Worm (Caenorhabditis elegans): ENCODE data around the gene srh-208.

Gene srh-208

DNA sequence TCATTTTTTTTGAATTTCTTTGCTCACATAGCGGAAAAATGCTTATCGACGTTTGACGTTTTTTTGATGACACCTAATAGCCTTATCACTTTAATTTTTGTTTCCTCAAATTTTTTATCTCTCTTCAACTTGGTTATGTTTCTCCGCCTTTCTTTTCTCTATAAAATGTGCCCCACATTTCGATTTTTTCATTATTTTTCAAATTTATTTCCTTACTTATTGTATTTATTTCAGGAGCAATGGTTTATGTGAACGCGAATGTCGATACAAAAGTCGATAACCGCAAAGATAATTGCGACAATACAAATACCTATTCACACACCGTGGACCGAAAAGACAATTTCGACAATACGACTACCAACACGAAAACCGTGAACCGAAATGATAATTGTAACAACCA lies 3.2 kb downstream of the srh-208 start, which contains the start of gene sdz-6:
Gene sdz-6, plus strand, starts transcription at position 229 of the 400 bp plus-strand sequence.
- TF ChIP-seq nhr-28 (tag; optimal IDR thresholded peaks at IDR 0.05) (no peak), lsy-2 (tag; optimal IDR thresholded peaks at IDR 0.05) (no peak), snpc-4 (tag; optimal IDR thresholded peaks at IDR 0.05) (no peak), blmp-1 (tag; optimal IDR thresholded peaks at IDR 0.05) (no peak), zip-8 (tag; optimal IDR thresholded peaks at IDR 0.05) (no peak), M03D4.4 (tag; optimal IDR thresholded peaks at IDR 0.05) (no peak), pha-4 (tag; optimal IDR thresholded peaks at IDR 0.05) (no peak), bed-3 (GFP tag; optimal IDR thresholded peaks at IDR 0.05) (no peak), ceh-83 (GFP tag; optimal IDR thresholded peaks at IDR 0.05) (no peak), cnd-1 (tag; optimal IDR thresholded peaks at IDR 0.05) (no peak), nhr-2 (tag; optimal IDR thresholded peaks at IDR 0.05) (no peak), hlh-1 (tag; optimal IDR thresholded peaks at IDR 0.05) (no peak), mab-5 (tag; optimal IDR thresholded peaks at IDR 0.05) (no peak), ham-2 (GFP tag; optimal IDR thresholded peaks at IDR 0.05) (no peak), sptf-1 (tag; optimal IDR thresholded peaks at IDR 0.05) (no peak), sem-2 (GFP tag; optimal IDR thresholded peaks at IDR 0.05) (no peak)

DNA sequence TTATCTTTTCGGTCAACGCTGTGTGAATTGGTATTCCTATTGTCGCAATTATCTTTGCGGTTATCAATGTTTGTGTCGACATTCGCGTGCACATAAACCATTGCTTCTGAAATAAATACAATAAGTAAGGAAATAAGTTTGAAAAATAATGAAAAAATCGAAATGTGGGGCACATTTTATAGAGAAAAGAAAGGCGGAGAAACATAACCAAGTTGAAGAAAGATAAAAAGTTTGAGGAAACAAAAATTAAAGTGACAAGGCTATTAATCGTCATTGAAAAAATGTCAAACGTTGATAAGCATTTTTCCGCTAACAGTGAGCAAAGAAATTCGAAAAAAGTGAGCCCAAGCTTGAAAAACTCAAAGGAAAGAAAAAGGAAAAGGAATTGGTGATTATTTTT lies 5.2 kb downstream of the srh-208 start, which contains the start of gene C43D7.4:
Gene C43D7.4, minus strand, starts transcription at position 101 of the 400 bp plus-strand sequence.
- TF ChIP-seq mep-1 (tag; optimal IDR thresholded peaks at IDR 0.05), result no peak
- TF ChIP-seq ham-2 (GFP tag; optimal IDR thresholded peaks at IDR 0.05), result no peak
- no peak for TF ChIP-seq mls-2 (tag; optimal IDR thresholded peaks at IDR 0.05)
- no peak for TF ChIP-seq lin-13 (tag; optimal IDR thresholded peaks at IDR 0.05)
- no peak for TF ChIP-seq mab-5 (tag; optimal IDR thresholded peaks at IDR 0.05)
- TF ChIP-seq ceh-43 (GFP tag; optimal IDR thresholded peaks at IDR 0.05), result no peak

DNA sequence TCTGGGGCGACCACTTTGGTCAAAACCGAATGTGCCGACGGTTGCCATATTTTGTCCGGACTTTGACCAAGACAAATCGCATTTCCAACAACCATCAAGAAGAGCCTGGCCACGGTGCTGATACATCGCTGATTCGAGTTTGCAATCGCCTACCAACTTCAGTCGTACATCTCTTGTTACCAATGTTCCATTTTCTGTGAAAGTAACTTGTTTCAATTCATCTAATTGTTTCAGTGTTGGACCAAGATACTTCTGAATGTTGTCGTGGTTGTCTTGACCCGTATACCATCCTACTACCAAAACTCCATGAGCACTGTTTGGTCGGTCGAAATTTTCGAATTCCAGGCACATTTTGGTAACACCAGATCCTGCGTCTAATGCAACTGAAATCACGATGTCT lies 8.3 kb downstream of the srh-208 start:
- no peak for TF ChIP-seq zip-8 (tag; optimal IDR thresholded peaks at IDR 0.05)
- no peak for TF ChIP-seq tbx-8 (GFP tag; optimal IDR thresholded peaks at IDR 0.05)
- TF ChIP-seq unc-62 (GFP tag; optimal IDR thresholded peaks at IDR 0.05), result no peak
- TF ChIP-seq cnd-1 (tag; optimal IDR thresholded peaks at IDR 0.05), result no peak
- no peak for TF ChIP-seq nhr-28 (tag; optimal IDR thresholded peaks at IDR 0.05)
- TF ChIP-seq mab-5 (tag; optimal IDR thresholded peaks at IDR 0.05), result no peak
- TF ChIP-seq M03D4.4 (tag; optimal IDR thresholded peaks at IDR 0.05), result no peak
- TF ChIP-seq pha-4 (tag; optimal IDR thresholded peaks at IDR 0.05), result no peak
- no peak for TF ChIP-seq elt-3 (tag; optimal IDR thresholded peaks at IDR 0.05)
- no peak for TF ChIP-seq nhr-2 (tag; optimal IDR thresholded peaks at IDR 0.05)
- TF ChIP-seq nhr-12 (tag; optimal IDR thresholded peaks at IDR 0.05), result no peak
- no peak for TF ChIP-seq unc-39 (tag; optimal IDR thresholded peaks at IDR 0.05)
- TF ChIP-seq nhr-76 (tag; optimal IDR thresholded peaks at IDR 0.05), result no peak
- no peak for TF ChIP-seq lin-32 (GFP tag; optimal IDR thresholded peaks at IDR 0.05)
- TF ChIP-seq sem-2 (GFP tag; optimal IDR thresholded peaks at IDR 0.05), result no peak
- TF ChIP-seq unc-120 (tag; optimal IDR thresholded peaks at IDR 0.05; ENCODE audit: poor library complexity, severe bottlenecking), result no peak
- no peak for TF ChIP-seq elt-1 (tag; optimal IDR thresholded peaks at IDR 0.05; ENCODE audit: borderline replicate concordance, insufficient read depth)

DNA sequence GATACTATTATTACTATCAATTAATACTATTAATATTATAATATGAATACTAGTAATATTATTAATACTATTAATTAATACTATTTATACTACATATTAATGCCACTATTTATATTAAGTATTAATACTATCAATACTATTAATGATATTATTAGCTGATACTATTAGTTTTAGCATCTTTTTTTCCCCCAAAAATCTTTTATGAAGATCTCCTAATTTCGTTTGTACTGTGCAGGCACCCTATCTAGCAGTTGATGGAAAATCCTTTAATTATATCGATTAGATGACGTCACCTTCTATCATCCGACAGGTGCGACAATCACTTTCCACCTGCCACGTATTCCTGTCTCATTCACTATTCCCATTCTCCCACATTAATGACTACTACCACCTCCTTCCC lies 12.1 kb downstream of the srh-208 start, which contains the start of gene fbxb-65:
Gene fbxb-65, plus strand, starts transcription at position 301 of the 400 bp plus-strand sequence.
- no peak for TF ChIP-seq mab-5 (tag; optimal IDR thresholded peaks at IDR 0.05)
- TF ChIP-seq snpc-4 (tag; optimal IDR thresholded peaks at IDR 0.05), result no peak
- TF ChIP-seq sem-2 (GFP tag; optimal IDR thresholded peaks at IDR 0.05), result no peak
- no peak for TF ChIP-seq ceh-83 (GFP tag; optimal IDR thresholded peaks at IDR 0.05)
- no peak for TF ChIP-seq hlh-1 (tag; optimal IDR thresholded peaks at IDR 0.05)
- no peak for TF ChIP-seq nhr-237 (tag; optimal IDR thresholded peaks at IDR 0.05)
- no peak for TF ChIP-seq unc-120 (tag; optimal IDR thresholded peaks at IDR 0.05; ENCODE audit: poor library complexity, severe bottlenecking)
- no peak for TF ChIP-seq pha-4 (tag; optimal IDR thresholded peaks at IDR 0.05)
- TF ChIP-seq ztf-11 (tag; optimal IDR thresholded peaks at IDR 0.05), result no peak
- no peak for TF ChIP-seq lin-32 (GFP tag; optimal IDR thresholded peaks at IDR 0.05)

DNA sequence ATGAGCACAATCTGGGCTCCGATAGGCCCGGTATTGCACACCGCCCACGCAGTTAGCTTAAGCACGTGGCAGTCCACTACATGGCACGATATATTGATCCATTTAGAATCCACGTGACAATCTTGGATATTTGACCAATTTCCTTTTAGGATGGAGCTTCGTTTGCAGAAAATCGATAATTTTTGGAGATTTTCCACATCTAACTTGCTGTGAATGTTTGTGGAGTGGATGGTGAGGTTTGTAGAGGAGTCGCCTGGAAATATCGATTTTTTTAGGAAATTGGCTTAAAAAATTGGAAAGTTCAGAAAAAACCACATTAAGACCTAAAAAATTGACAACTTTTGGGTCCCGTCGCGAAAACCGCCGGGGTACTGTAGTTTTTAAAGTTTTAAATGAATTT lies 20.2 kb downstream of the srh-208 start:
- TF ChIP-seq elt-3 (tag; optimal IDR thresholded peaks at IDR 0.05), result no peak
- no peak for TF ChIP-seq bed-3 (GFP tag; optimal IDR thresholded peaks at IDR 0.05)
- no peak for TF ChIP-seq ztf-11 (tag; optimal IDR thresholded peaks at IDR 0.05)
- no peak for TF ChIP-seq cnd-1 (tag; optimal IDR thresholded peaks at IDR 0.05)
- TF ChIP-seq blmp-1 (tag; optimal IDR thresholded peaks at IDR 0.05), result no peak
- no peak for TF ChIP-seq mab-5 (tag; optimal IDR thresholded peaks at IDR 0.05)
- no peak for TF ChIP-seq M03D4.4 (tag; optimal IDR thresholded peaks at IDR 0.05)
- no peak for TF ChIP-seq elt-1 (tag; optimal IDR thresholded peaks at IDR 0.05; ENCODE audit: borderline replicate concordance, insufficient read depth)
- no peak for TF ChIP-seq ces-1 (GFP tag; optimal IDR thresholded peaks at IDR 0.05)

Measured in whole organism, mixed stage, embryonic.